Worm (Caenorhabditis elegans) whole organism, L1 larva: ENCODE measurements around the gene sax-7.

ENCODE experiments used
- C04F5.9 ChIP-seq: sonication (generic microtip); optimal IDR thresholded peaks from 2 replicates; lab custom pipeline; 2016; ENCODE audit warnings: missing genetic modification characterization, missing compliant biosample characterization
- C16A3.4 ChIP-seq: fragments of 150-350 bp; optimal IDR thresholded peaks from 2 replicates; lab custom pipeline; 2014; ENCODE audit warnings: missing biosample characterization, missing genetic modification characterization
- C34B4.2 ChIP-seq: sonication (generic microtip); optimal IDR thresholded peaks from 2 replicates; lab custom pipeline; 2017; ENCODE audit warnings: mild to moderate bottlenecking, missing genetic modification characterization, missing compliant biosample characterization
- F16B12.6 ChIP-seq: fragments of 150-350 bp; optimal IDR thresholded peaks from 2 replicates; lab custom pipeline; 2014; ENCODE audit warnings: missing biosample characterization, missing genetic modification characterization
- aha-1 ChIP-seq: fragments of 150-350 bp; optimal IDR thresholded peaks from 2 replicates; lab custom pipeline; 2014; ENCODE audit warnings: missing biosample characterization, missing genetic modification characterization
- alr-1 ChIP-seq: fragments of 200-800 bp; sonication (Bioruptor generic); optimal IDR thresholded peaks from 2 replicates; lab custom pipeline; 2018; ENCODE audit warnings: borderline replicate concordance, mild to moderate bottlenecking, missing genetic modification characterization, missing compliant biosample characterization
- ama-1 ChIP-seq: fragments of 150-350 bp; optimal IDR thresholded peaks from 2 replicates; lab custom pipeline; 2014
- blmp-1 ChIP-seq: fragments of 150-350 bp; optimal IDR thresholded peaks from 2 replicates; lab custom pipeline; 2014; ENCODE audit warnings: missing biosample characterization, missing genetic modification characterization
- ceh-63 ChIP-seq: fragments of 200-800 bp; sonication (Bioruptor generic); optimal IDR thresholded peaks from 2 replicates; lab custom pipeline; 2018; ENCODE audit warnings: mild to moderate bottlenecking, missing genetic modification characterization, missing compliant biosample characterization
- ces-1 ChIP-seq: fragments of 150-350 bp; optimal IDR thresholded peaks from 2 replicates; lab custom pipeline; 2014; ENCODE audit warnings: missing biosample characterization, missing genetic modification reagents, missing genetic modification characterization
- dsc-1 ChIP-seq: sonication (generic microtip); optimal IDR thresholded peaks from 2 replicates; lab custom pipeline; 2016; ENCODE audit warnings: mild to moderate bottlenecking, missing genetic modification characterization, missing compliant biosample characterization
- efl-3 ChIP-seq: fragments of 200-800 bp; sonication (Bioruptor generic); optimal IDR thresholded peaks from 2 replicates; lab custom pipeline; 2018; ENCODE audit warnings: mild to moderate bottlenecking, missing genetic modification characterization, missing compliant biosample characterization
- egl-27 ChIP-seq, 2 experiments: fragments of 150-350 bp in 1 of 2; sonication (generic microtip); optimal IDR thresholded peaks; 3 replicates each; lab custom pipeline; 2017 to 2018; ENCODE audit warnings: missing biosample characterization in 2 of 2, missing genetic modification characterization in 2 of 2, missing genetic modification reagents in 2 of 2
- elt-2 ChIP-seq: sonication (generic microtip); optimal IDR thresholded peaks from 2 replicates; lab custom pipeline; 2016; ENCODE audit warnings: missing genetic modification characterization, mild to moderate bottlenecking, inconsistent platforms, missing compliant biosample characterization, missing genetic modification reagents
- elt-3 ChIP-seq, 6 experiments: fragments of 150-350 bp in 1 of 6; sonication (generic microtip); optimal IDR thresholded peaks; 2 replicates each; lab custom pipeline; 2017 to 2018; ENCODE audit warnings: missing biosample characterization in 6 of 6, missing genetic modification characterization in 6 of 6, inconsistent platforms in 1 of 6
- ets-5 ChIP-seq: fragments of 200-800 bp; sonication (Bioruptor generic); IDR thresholded peaks from 2 replicates; pipeline ENCODE4 v1.3.6; 2022; ENCODE audit warnings: missing genetic modification characterization, missing compliant biosample characterization
- fkh-10 ChIP-seq: sonication (generic microtip); optimal IDR thresholded peaks from 2 replicates; lab custom pipeline; 2017; ENCODE audit warnings: missing biosample characterization, missing genetic modification reagents, missing genetic modification characterization
- fkh-4 ChIP-seq: sonication (generic microtip); optimal IDR thresholded peaks from 2 replicates; lab custom pipeline; 2016; ENCODE audit warnings: missing compliant biosample characterization, missing genetic modification characterization, borderline replicate concordance
- fos-1 ChIP-seq: fragments of 150-350 bp; optimal IDR thresholded peaks from 2 replicates; lab custom pipeline; 2014; ENCODE audit warnings: missing biosample characterization, missing genetic modification characterization
- grh-1 ChIP-seq: fragments of 200-800 bp; sonication (Bioruptor generic); IDR thresholded peaks from 2 replicates; pipeline ENCODE4 v1.3.6; 2022; ENCODE audit warnings: missing genetic modification reagents, missing genetic modification characterization, missing compliant biosample characterization
- hpl-2 ChIP-seq: fragments of 150-350 bp; optimal IDR thresholded peaks from 2 replicates; lab custom pipeline; 2014; ENCODE audit warnings: missing biosample characterization, missing genetic modification reagents, missing genetic modification characterization
- irx-1 ChIP-seq: sonication (generic microtip); optimal IDR thresholded peaks from 2 replicates; lab custom pipeline; 2016; ENCODE audit warnings: missing genetic modification characterization, missing compliant biosample characterization
- jun-1 ChIP-seq: fragments of 150-350 bp; optimal IDR thresholded peaks from 2 replicates; lab custom pipeline; 2014; ENCODE audit warnings: missing biosample characterization, missing genetic modification reagents, missing genetic modification characterization
- lin-13 ChIP-seq: fragments of 150-350 bp; optimal IDR thresholded peaks from 2 replicates; lab custom pipeline; 2014; ENCODE audit warnings: missing biosample characterization, missing genetic modification reagents, missing genetic modification characterization
- lin-14 ChIP-seq: fragments of 200-800 bp; sonication (Bioruptor generic); optimal IDR thresholded peaks from 2 replicates; lab custom pipeline; 2018; ENCODE audit warnings: mild to moderate bottlenecking, missing genetic modification characterization, moderate library complexity, missing compliant biosample characterization
- lin-15B ChIP-seq: fragments of 150-350 bp; sonication (generic microtip); optimal IDR thresholded peaks from 3 replicates; lab custom pipeline; 2014; ENCODE audit warnings: missing biosample characterization, missing genetic modification characterization
- lin-39 ChIP-seq: fragments of 150-350 bp; optimal IDR thresholded peaks from 2 replicates; lab custom pipeline; 2014; ENCODE audit warnings: missing biosample characterization, missing genetic modification reagents, missing genetic modification characterization
- lir-3 ChIP-seq: sonication (generic microtip); optimal IDR thresholded peaks from 2 replicates; lab custom pipeline; 2016; ENCODE audit warnings: mild to moderate bottlenecking, missing genetic modification characterization, moderate library complexity, missing compliant biosample characterization; ENCODE audit not compliant: poor library complexity
- mab-9 ChIP-seq: fragments of 200-800 bp; sonication (Bioruptor generic); IDR thresholded peaks from 2 replicates; pipeline ENCODE4 v1.3.6; 2022; ENCODE audit warnings: missing genetic modification reagents, missing genetic modification characterization, missing compliant biosample characterization
- mep-1 ChIP-seq: fragments of 150-350 bp; optimal IDR thresholded peaks from 2 replicates; lab custom pipeline; 2014; ENCODE audit warnings: missing biosample characterization, missing genetic modification characterization
- nhr-11 ChIP-seq: fragments of 150-350 bp; optimal IDR thresholded peaks from 2 replicates; lab custom pipeline; 2014; ENCODE audit warnings: missing biosample characterization, missing genetic modification characterization
- nhr-20 ChIP-seq: sonication (generic microtip); optimal IDR thresholded peaks from 2 replicates; lab custom pipeline; 2016; ENCODE audit warnings: mild to moderate bottlenecking, missing genetic modification characterization, missing compliant biosample characterization
- nhr-47 ChIP-seq: sonication (generic microtip); optimal IDR thresholded peaks from 2 replicates; lab custom pipeline; 2016; ENCODE audit warnings: mild to moderate bottlenecking, missing genetic modification characterization, moderate library complexity, missing compliant biosample characterization
- nhr-71 ChIP-seq: sonication (generic microtip); optimal IDR thresholded peaks from 2 replicates; lab custom pipeline; 2016; ENCODE audit warnings: mild to moderate bottlenecking, missing genetic modification characterization, moderate library complexity, missing compliant biosample characterization
- nhr-84 ChIP-seq: sonication (generic microtip); optimal IDR thresholded peaks from 2 replicates; lab custom pipeline; 2017; ENCODE audit warnings: missing biosample characterization, missing genetic modification characterization
- nhr-85 ChIP-seq: sonication (generic microtip); peaks from one replicate; lab custom pipeline; 2016; ENCODE audit warnings: missing genetic modification characterization, inconsistent platforms, missing compliant biosample characterization
- nhr-90 ChIP-seq: sonication (generic microtip); optimal IDR thresholded peaks from 2 replicates; lab custom pipeline; 2016; ENCODE audit warnings: mild to moderate bottlenecking, missing genetic modification characterization, missing compliant biosample characterization; ENCODE audit not compliant: poor library complexity
- pag-3 ChIP-seq: sonication (generic microtip); optimal IDR thresholded peaks from 2 replicates; lab custom pipeline; 2017; ENCODE audit warnings: missing genetic modification characterization, mild to moderate bottlenecking, missing compliant biosample characterization, antibody characterized with exemption, borderline replicate concordance; ENCODE audit not compliant: insufficient read depth
- pqm-1 ChIP-seq: sonication (generic microtip); optimal IDR thresholded peaks from 3 replicates; lab custom pipeline; 2017; ENCODE audit warnings: missing biosample characterization, missing genetic modification characterization
- skn-1 ChIP-seq: fragments of 150-350 bp; optimal IDR thresholded peaks from 2 replicates; lab custom pipeline; 2014; ENCODE audit warnings: missing biosample characterization, missing genetic modification characterization
- snpc-4 ChIP-seq: fragments of 150-350 bp; optimal IDR thresholded peaks from 2 replicates; lab custom pipeline; 2014; ENCODE audit warnings: missing biosample characterization, missing genetic modification characterization
- snu-23 ChIP-seq: sonication (generic microtip); optimal IDR thresholded peaks from 2 replicates; lab custom pipeline; 2016; ENCODE audit warnings: missing genetic modification characterization, missing compliant biosample characterization
- sox-4 ChIP-seq: sonication (generic microtip); optimal IDR thresholded peaks from 2 replicates; lab custom pipeline; 2016; ENCODE audit warnings: missing genetic modification characterization, missing compliant biosample characterization
- sptf-1 ChIP-seq: fragments of 150-350 bp; optimal IDR thresholded peaks from 2 replicates; lab custom pipeline; 2014; ENCODE audit warnings: missing biosample characterization, missing genetic modification characterization
- sup-37 ChIP-seq: fragments of 200-800 bp; sonication (Bioruptor generic); optimal IDR thresholded peaks from 2 replicates; lab custom pipeline; 2018; ENCODE audit warnings: mild to moderate bottlenecking, missing genetic modification characterization, missing compliant biosample characterization
- tbx-2 ChIP-seq: sonication (generic microtip); optimal IDR thresholded peaks from 2 replicates; lab custom pipeline; 2016; ENCODE audit warnings: missing genetic modification characterization, missing compliant biosample characterization
- tlp-1 ChIP-seq: fragments of 150-350 bp; optimal IDR thresholded peaks from 2 replicates; lab custom pipeline; 2014; ENCODE audit warnings: missing biosample characterization, missing genetic modification characterization
- unc-130 ChIP-seq: fragments of 150-350 bp; optimal IDR thresholded peaks from 2 replicates; lab custom pipeline; 2017; ENCODE audit warnings: missing biosample characterization, missing genetic modification characterization, inconsistent platforms
- unc-86 ChIP-seq: sonication (generic microtip); optimal IDR thresholded peaks from 2 replicates; lab custom pipeline; 2016; ENCODE audit warnings: missing genetic modification characterization, missing compliant biosample characterization
- unc-98 ChIP-seq: fragments of 200-800 bp; sonication (Bioruptor generic); IDR thresholded peaks from 2 replicates; pipeline ENCODE4 v1.3.6; 2022; ENCODE audit warnings: missing genetic modification characterization, missing compliant biosample characterization
- vab-15 ChIP-seq: sonication (generic microtip); optimal IDR thresholded peaks from 2 replicates; lab custom pipeline; 2017; ENCODE audit warnings: missing genotype, mild to moderate bottlenecking, missing genetic modification characterization, missing compliant biosample characterization
- xbp-1 ChIP-seq: sonication (generic microtip); optimal IDR thresholded peaks from 2 replicates; lab custom pipeline; 2016; ENCODE audit warnings: missing genetic modification characterization, missing compliant biosample characterization
- ztf-4 ChIP-seq: fragments of 150-350 bp; optimal IDR thresholded peaks from 2 replicates; lab custom pipeline; 2014; ENCODE audit warnings: missing biosample characterization, missing genetic modification characterization

The sax-7 gene

ce11 chrIV:8019772-8020496 is 42.5 kb upstream of the sax-7 start, which contains the start of gene dnc-4 (continued):
- TF ChIP-seq ces-1 (GFP tag; lab: Kevin White, UChicago) = no peak
- TF ChIP-seq elt-2 = no peak
- TF ChIP-seq efl-3 (GFP tag; lab: Kevin White, UChicago) = no peak
- no peak for TF ChIP-seq C16A3.4
- TF ChIP-seq F16B12.6 (tag; lab: Kevin White, UChicago) = no peak
- no peak for TF ChIP-seq pqm-1 (tag; lab: Kevin White, UChicago)
- TF ChIP-seq hpl-2 = no peak
- no peak for TF ChIP-seq unc-98
- TF ChIP-seq sup-37 = no peak
- TF ChIP-seq jun-1 (tag; lab: Kevin White, UChicago) = no peak
- TF ChIP-seq xbp-1 = no peak
- TF ChIP-seq nhr-20 = peak; percentile 7
- TF ChIP-seq pag-3 = no peak
- TF ChIP-seq skn-1 (tag; lab: Kevin White, UChicago) = peak; percentile 29
- peak; percentile 0 for TF ChIP-seq tbx-2 (tag; lab: Kevin White, UChicago)
- no peak for TF ChIP-seq elt-3 (tag; optimal IDR thresholded peaks at IDR 0.05; lab: Kevin White, UChicago)
- TF ChIP-seq sptf-1 = no peak
- TF ChIP-seq ceh-63 (GFP tag; lab: Kevin White, UChicago) = no peak
- no peak for TF ChIP-seq lin-13 (GFP tag; lab: Kevin White, UChicago)
- no peak for TF ChIP-seq fkh-4 (tag; lab: Kevin White, UChicago)
- TF ChIP-seq mab-9 (GFP tag; lab: Robert Waterston, UW) = no peak
- no peak for TF ChIP-seq fkh-10 (GFP tag; lab: Kevin White, UChicago)
- TF ChIP-seq alr-1 (tag; lab: Kevin White, UChicago) = no peak
- TF ChIP-seq nhr-47 (tag; lab: Kevin White, UChicago) = peak; percentile 24
- no peak for TF ChIP-seq C04F5.9
- no peak for TF ChIP-seq ama-1
- TF ChIP-seq nhr-71 = peak; percentile 33
- TF ChIP-seq ets-5 (GFP tag; lab: Robert Waterston, UW) = no peak
- TF ChIP-seq aha-1 (tag; lab: Kevin White, UChicago) = no peak
- TF ChIP-seq fos-1 (tag; lab: Kevin White, UChicago) = no peak
- TF ChIP-seq lin-15B = no peak
- TF ChIP-seq unc-130 (tag; lab: Kevin White, UChicago) = no peak
- no peak for TF ChIP-seq grh-1 (GFP tag; lab: Robert Waterston, UW)
- TF ChIP-seq dsc-1 (tag; lab: Kevin White, UChicago) = no peak
- TF ChIP-seq vab-15 (tag; lab: Kevin White, UChicago) = no peak
- no peak for TF ChIP-seq lin-39 (tag; lab: Kevin White, UChicago)
- no peak for TF ChIP-seq unc-86
- no peak for TF ChIP-seq egl-27 (tag; optimal IDR thresholded peaks at IDR 0.05; lab: Kevin White, UChicago)
- no peak for TF ChIP-seq nhr-11 (tag; lab: Kevin White, UChicago)
- peak; percentile 21 for TF ChIP-seq nhr-90 (tag; lab: Kevin White, UChicago)
- no peak for TF ChIP-seq snpc-4 (tag; lab: Kevin White, UChicago)
- TF ChIP-seq nhr-84 (tag; lab: Kevin White, UChicago) = no peak
- TF ChIP-seq lin-14 (GFP tag; lab: Kevin White, UChicago) = peak; percentile 52
- TF ChIP-seq ztf-4 (tag; lab: Kevin White, UChicago) = no peak
- TF ChIP-seq blmp-1 (tag; lab: Kevin White, UChicago) = peak; percentile 3
- peak; percentile 20 for TF ChIP-seq snu-23 (GFP tag; lab: Kevin White, UChicago)
- TF ChIP-seq irx-1 (tag; lab: Kevin White, UChicago) = peak; percentile 24
- TF ChIP-seq mep-1 (tag; lab: Kevin White, UChicago) = peak; percentile 71
- no peak for TF ChIP-seq nhr-85 (tag; lab: Kevin White, UChicago)
- peak; percentile 71 for TF ChIP-seq lir-3
- TF ChIP-seq sox-4 (tag; lab: Kevin White, UChicago) = no peak
- no peak for TF ChIP-seq tlp-1 (tag; lab: Kevin White, UChicago)
- no peak for TF ChIP-seq C34B4.2 (tag; lab: Kevin White, UChicago)
